Worm (Caenorhabditis elegans) whole organism, L4/young adult: Measurements from ENCODE around the gene pah-1.

Source experiments
- W03F9.2 ChIP-seq: fragments of 150-350 bp; optimal IDR thresholded peaks from 2 replicates; lab custom pipeline; 2014; ENCODE audit warnings: missing biosample characterization, missing genetic modification characterization
- dao-5 ChIP-seq: sonication (generic microtip); optimal IDR thresholded peaks from 2 replicates; lab custom pipeline; 2016; ENCODE audit warnings: missing genotype, missing genetic modification characterization, moderate library complexity, missing compliant biosample characterization
- him-1 ChIP-seq: sonication (generic microtip); optimal IDR thresholded peaks from 2 replicates; lab custom pipeline; 2016; ENCODE audit warnings: missing genotype, missing genetic modification reagents, missing genetic modification characterization, missing compliant biosample characterization

The pah-1 gene

DNA sequence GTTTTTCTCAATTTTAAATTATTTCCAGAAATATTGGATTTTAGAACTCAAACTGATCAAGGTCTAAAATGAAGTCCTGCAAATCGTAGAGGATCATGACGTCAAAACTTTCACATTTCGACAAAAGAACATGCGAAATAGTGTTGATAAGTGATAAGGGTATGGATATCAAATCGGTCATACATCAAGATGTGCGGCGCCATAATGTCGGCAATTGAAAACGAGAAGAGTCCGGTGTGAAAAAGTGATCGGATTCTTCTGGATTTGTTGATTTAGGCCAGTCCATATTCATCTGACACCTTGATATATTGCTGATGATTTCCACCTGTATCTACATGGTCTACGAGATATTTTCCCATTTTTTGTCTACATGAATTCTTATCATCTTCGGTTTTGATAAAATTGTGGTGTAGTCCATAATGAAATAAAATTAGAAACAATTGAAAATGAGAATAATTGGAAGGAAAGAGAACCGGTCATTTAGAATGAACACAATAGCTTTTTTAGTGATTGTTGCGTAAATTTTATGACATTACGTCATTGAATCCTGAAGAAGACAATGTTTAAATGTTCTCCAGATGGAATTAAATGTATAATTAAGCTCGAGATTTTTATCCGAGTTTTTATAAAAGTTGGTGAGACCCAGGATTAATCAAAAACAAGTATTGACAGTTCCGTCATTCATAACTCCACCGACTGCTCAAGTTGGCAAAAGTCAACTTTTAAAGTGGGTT lies 35.7 kb downstream of the pah-1 start:
- TF ChIP-seq him-1 (tag; lab: Kevin White, UChicago) (no peak), dao-5 (no peak), W03F9.2 (tag; lab: Kevin White, UChicago) (no peak)

DNA sequence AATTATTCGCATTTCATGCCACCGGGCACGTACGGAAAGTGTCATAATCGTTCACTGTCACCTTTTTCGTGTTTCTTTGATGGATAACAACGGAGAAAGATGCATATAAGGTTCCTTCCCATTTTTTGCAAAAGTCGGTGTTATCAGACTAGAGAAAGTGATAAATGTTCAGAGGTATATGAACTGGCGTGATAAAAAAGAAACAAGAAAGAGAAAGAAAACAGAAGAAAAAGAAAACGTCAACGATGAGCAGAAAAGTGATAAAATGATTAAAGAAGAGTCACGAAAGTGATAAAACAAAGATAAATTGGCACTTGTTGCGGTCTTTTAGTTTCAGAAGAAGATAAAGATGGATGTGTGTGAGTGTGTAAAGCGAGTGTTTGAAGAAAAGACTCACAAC lies 36.5 kb downstream of the pah-1 start:
- TF ChIP-seq W03F9.2 (tag; lab: Kevin White, UChicago) (no peak), him-1 (tag; lab: Kevin White, UChicago) (no peak), dao-5 (no peak)

DNA sequence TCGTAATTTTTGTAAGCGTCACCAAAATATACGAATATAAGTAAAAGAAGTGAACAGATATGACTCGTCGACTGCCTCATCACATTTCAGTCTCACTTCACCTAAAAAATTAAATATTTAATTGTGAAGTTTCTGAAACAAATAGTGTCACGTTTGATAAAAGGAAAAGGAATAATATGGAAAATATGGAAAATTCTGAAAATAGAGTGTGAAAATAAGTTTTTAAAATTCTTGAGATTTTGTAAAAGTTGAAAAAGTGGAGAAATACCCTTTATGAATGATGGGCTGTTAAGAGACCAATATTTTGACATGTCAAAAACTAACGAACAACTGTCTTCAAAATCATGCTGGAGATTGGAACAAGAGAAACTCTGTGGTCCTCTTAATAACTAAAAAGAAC lies 40.1 kb downstream of the pah-1 start, which contains the start of gene T01B7.9:
T01B7.9 (minus strand) TSS at position 101 of the 400 bp plus-strand sequence.
- no peak for TF ChIP-seq W03F9.2 (tag; lab: Kevin White, UChicago)
- no peak for TF ChIP-seq dao-5
- TF ChIP-seq him-1 (tag; lab: Kevin White, UChicago) = no peak

DNA sequence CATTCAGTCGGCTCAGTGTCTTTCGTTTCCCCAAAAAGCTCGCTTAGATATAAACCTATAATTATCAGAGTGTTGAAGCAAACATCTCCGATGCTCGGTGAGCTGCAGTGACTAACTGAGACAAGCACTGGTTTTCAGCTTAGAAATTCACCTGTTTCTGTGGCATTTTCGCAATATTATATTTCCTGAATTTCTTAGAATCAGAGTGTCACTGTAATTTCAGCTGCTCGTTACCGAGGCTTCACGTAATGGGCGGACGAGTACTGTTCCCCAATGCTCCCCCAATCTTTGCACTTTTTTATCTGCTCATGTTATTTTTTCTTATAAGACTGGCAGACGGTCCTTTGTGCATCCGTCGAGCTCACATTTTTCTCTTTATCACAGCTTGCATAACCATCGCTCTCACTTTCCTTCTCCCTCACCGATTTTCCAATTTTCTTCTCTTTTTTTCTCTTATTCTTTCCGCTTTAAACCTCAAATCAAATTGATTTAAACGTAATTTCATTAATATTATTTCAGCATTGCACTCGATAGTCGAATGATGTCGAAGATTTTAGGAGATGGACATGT lies 44.8 kb downstream of the pah-1 start, which contains the start of gene trcs-2:
trcs-2 (plus strand) TSS at position 520 of the 570 bp plus-strand sequence.
- TF ChIP-seq dao-5 (no peak), him-1 (tag; lab: Kevin White, UChicago) (no peak), W03F9.2 (tag; lab: Kevin White, UChicago) (no peak)

DNA sequence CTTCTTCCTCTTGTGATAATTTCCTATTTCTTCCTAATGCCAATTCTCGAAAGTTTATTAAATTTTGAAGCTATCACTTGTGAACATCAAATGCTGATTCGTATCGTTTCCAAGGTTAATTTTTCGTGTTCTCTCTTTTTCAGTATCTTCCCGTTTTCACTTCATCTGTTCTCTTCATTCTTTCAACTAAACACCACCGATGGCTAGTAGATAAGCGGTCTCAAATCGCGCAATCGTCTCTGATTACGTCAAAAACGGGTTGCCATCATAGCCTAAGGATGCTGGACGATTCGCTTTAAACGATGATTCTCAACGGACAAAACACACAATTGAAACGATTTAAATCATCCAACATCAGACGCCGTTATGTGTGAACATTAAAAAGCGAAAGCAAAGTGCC lies 49.2 kb downstream of the pah-1 start:
- no peak for TF ChIP-seq dao-5
- no peak for TF ChIP-seq W03F9.2 (tag; lab: Kevin White, UChicago)

DNA sequence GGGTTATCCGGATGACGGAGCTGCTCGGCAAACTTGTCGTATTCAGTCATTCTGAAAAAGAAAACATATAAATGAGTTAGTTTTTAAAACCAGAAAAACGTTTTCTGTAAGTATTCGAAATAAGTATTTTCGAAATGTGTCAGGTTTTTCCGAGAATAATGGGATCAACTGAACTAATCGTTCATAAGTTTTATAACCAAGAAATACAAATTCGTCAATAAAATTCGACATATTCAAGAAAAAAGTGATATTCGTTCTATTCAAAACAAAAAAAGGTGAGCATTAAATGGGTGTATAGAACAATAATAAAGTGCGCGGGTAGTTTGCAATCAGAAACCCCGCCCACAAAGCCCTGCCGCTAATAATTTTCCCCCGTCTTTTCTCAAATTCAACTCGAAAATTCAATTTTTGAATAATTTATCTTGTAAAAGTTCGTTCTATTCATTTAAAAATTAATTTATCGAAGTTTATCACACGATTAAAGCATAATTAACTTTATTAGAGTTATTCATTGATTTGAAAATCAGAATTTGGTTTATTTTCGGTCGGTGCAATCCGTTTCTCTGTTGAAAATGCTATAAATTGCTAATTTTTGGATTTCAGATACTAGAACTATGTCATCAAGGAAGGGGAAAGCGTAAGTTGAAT lies 50.4 kb downstream of the pah-1 start, which contains the start of the genes cyn-11 and T01B7.5:
cyn-11 (minus strand) TSS at position 51 of the 648 bp plus-strand sequence.
T01B7.5 (plus strand) TSS at position 598 of the 648 bp plus-strand sequence.
- TF ChIP-seq W03F9.2 (tag; lab: Kevin White, UChicago) (peak; percentile 39), dao-5 (no peak)

DNA sequence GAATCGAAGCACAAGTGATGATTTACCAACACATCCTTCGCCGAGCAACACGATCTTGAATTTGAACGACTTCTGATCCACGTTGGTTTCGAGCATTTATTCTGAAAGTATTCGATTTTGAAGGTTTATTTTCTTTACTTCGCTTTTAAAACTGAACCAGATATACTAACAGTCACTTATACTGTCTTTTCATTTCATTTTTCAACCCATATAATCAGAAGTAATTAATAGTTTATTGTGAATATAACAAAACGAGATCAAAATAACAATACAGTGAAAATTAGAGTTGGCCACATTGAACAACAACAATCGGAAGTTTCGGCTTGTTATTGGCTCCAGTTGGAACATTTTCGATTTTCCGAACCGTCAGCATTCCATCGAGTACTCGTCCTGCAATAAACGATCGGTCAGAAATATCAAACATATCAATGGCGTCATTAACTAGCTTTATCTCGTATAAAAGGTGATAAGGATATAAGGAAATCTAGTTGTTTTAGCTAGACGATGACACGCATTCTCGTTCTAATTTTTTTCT lies 51.8 kb downstream of the pah-1 start, which contains the start of the genes rab-21 and T01B7.13:
rab-21 (minus strand) TSS at position 101 of the 535 bp plus-strand sequence.
T01B7.13 (plus strand) TSS at position 485 of the 535 bp plus-strand sequence.
- TF ChIP-seq him-1 (tag; lab: Kevin White, UChicago) (no peak), W03F9.2 (tag; lab: Kevin White, UChicago) (no peak), dao-5 (no peak)
